Worm (Caenorhabditis elegans) whole organism, L4 larva: ENCODE measurements around the gene T23F11.6.

Experiments
- mdl-1 ChIP-seq, 2 experiments: fragments of 150-350 bp in 1 of 2; sonication (generic microtip) in 1 of 2; optimal IDR thresholded peaks; 2 replicates each; lab custom pipeline; 2014 to 2017; ENCODE audit warnings: missing biosample characterization in 2 of 2, missing genetic modification characterization in 2 of 2
- mxl-2 ChIP-seq: fragments of 200-800 bp; sonication (Bioruptor generic); conservative IDR thresholded peaks from 2 replicates; pipeline ENCODE4 v1.3.6; 2022; ENCODE audit warnings: missing genetic modification reagents, missing genetic modification characterization, missing compliant biosample characterization
- nhr-6 ChIP-seq: fragments of 150-350 bp; optimal IDR thresholded peaks from 2 replicates; lab custom pipeline; 2014; ENCODE audit warnings: missing biosample characterization, missing genetic modification characterization
- pha-4 ChIP-seq, 2 experiments: fragments of 150-350 bp in 1 of 2; fragments of 200-800 bp in 1 of 2; sonication (Bioruptor generic) in 1 of 2; IDR thresholded peaks in 1 of 2; optimal IDR thresholded peaks in 1 of 2; 2 replicates each; pipeline versions ENCODE4 v1.3.6 to Lab custom; 2014 to 2022; ENCODE audit warnings: missing genetic modification characterization in 2 of 2, missing genetic modification reagents in 2 of 2, missing biosample characterization in 1 of 2, missing compliant biosample characterization in 1 of 2
- ztf-11 ChIP-seq: fragments of 150-350 bp; optimal IDR thresholded peaks from 2 replicates; lab custom pipeline; 2014; ENCODE audit warnings: missing biosample characterization, missing genetic modification characterization

DNA sequence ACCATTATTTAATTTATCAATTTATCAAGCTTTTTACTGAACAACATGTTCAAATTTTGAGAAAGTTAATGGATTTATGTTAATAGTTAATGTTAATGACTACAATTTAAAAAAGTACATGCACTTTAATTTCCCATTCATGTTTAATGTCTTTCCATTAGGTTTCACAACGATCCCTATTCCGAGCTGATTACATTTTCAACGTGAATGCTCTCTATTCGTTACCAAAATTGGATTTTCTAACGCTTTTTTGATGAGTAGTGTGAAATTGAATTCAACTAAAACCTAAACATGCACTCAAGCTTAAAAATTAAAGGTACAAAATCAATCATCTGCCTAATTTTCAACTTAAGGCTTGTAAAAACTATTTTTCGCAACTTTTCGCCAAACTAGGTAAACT, 9.7 kb upstream of the T23F11.6 start:
- no peak for TF ChIP-seq ztf-11 (tag; lab: Kevin White, UChicago)
- TF ChIP-seq nhr-6 (tag; lab: Kevin White, UChicago) = no peak
- TF ChIP-seq pha-4 (GFP tag; IDR thresholded peaks at IDR 0.05; lab: Robert Waterston, UW) = no peak
- no peak for TF ChIP-seq pha-4 (tag; optimal IDR thresholded peaks at IDR 0.05; lab: Kevin White, UChicago)
- TF ChIP-seq mxl-2 = no peak
- no peak for TF ChIP-seq mdl-1 (tag; optimal IDR thresholded peaks at IDR 0.05; lab: Kevin White, UChicago)
